Worm (Caenorhabditis elegans) whole organism, late embryonic: ENCODE results near the gene T21B10.4.

ENCODE experiments used
- C38D4.7 ChIP-seq: fragments of 200-800 bp; sonication (Bioruptor generic); optimal IDR thresholded peaks from 2 replicates; lab custom pipeline; 2018; ENCODE audit warnings: mild to moderate bottlenecking, missing genetic modification characterization, moderate library complexity, missing compliant biosample characterization
- F13H6.1 ChIP-seq: sonication (generic microtip); optimal IDR thresholded peaks from 2 replicates; lab custom pipeline; 2016; ENCODE audit warnings: missing genetic modification characterization, missing compliant biosample characterization
- K02D7.2 ChIP-seq: sonication (generic microtip); optimal IDR thresholded peaks from 2 replicates; lab custom pipeline; 2017; ENCODE audit warnings: mild to moderate bottlenecking, missing genetic modification characterization, missing compliant biosample characterization
- T23F11.4 ChIP-seq: fragments of 200-800 bp; sonication (Bioruptor generic); optimal IDR thresholded peaks from 2 replicates; lab custom pipeline; 2018; ENCODE audit warnings: mild to moderate bottlenecking, missing genetic modification characterization, missing compliant biosample characterization
- ceh-14 ChIP-seq: sonication (generic microtip); optimal IDR thresholded peaks from 2 replicates; lab custom pipeline; 2016; ENCODE audit warnings: missing genotype, missing genetic modification characterization, missing compliant biosample characterization
- ceh-18 ChIP-seq: sonication (generic microtip); optimal IDR thresholded peaks from 2 replicates; lab custom pipeline; 2016; ENCODE audit warnings: missing genetic modification characterization, missing compliant biosample characterization
- ceh-2 ChIP-seq: sonication (generic microtip); optimal IDR thresholded peaks from 2 replicates; lab custom pipeline; 2016; ENCODE audit warnings: missing genotype, missing genetic modification characterization, missing compliant biosample characterization
- ceh-22 ChIP-seq: sonication (generic microtip); optimal IDR thresholded peaks from 2 replicates; lab custom pipeline; 2017; ENCODE audit warnings: missing biosample characterization, missing genetic modification characterization
- ceh-24 ChIP-seq: sonication (generic microtip); optimal IDR thresholded peaks from 2 replicates; lab custom pipeline; 2016; ENCODE audit warnings: mild to moderate bottlenecking, missing genetic modification characterization, missing compliant biosample characterization
- ceh-31 ChIP-seq: sonication (generic microtip); optimal IDR thresholded peaks from 2 replicates; lab custom pipeline; 2016; ENCODE audit warnings: missing genetic modification characterization, missing compliant biosample characterization
- ceh-34 ChIP-seq: sonication (generic microtip); optimal IDR thresholded peaks from 2 replicates; lab custom pipeline; 2016; ENCODE audit warnings: mild to moderate bottlenecking, missing genetic modification characterization, missing compliant biosample characterization
- ceh-6 ChIP-seq: fragments of 200-800 bp; sonication (Bioruptor generic); optimal IDR thresholded peaks from 2 replicates; lab custom pipeline; 2018; ENCODE audit warnings: mild to moderate bottlenecking, missing genetic modification characterization, missing compliant biosample characterization
- ceh-9 ChIP-seq: sonication (generic microtip); optimal IDR thresholded peaks from 2 replicates; lab custom pipeline; 2016; ENCODE audit warnings: mild to moderate bottlenecking, missing genetic modification characterization, inconsistent platforms, missing compliant biosample characterization
- che-1 ChIP-seq: sonication (generic microtip); optimal IDR thresholded peaks from 2 replicates; lab custom pipeline; 2016; ENCODE audit warnings: mild to moderate bottlenecking, missing genetic modification characterization, missing compliant biosample characterization
- elt-2 ChIP-seq: sonication (generic microtip); optimal IDR thresholded peaks from 2 replicates; lab custom pipeline; 2016; ENCODE audit warnings: missing genetic modification reagents, missing genetic modification characterization, missing compliant biosample characterization
- eyg-1 ChIP-seq: sonication (generic microtip); optimal IDR thresholded peaks from 2 replicates; lab custom pipeline; 2016; ENCODE audit warnings: missing genotype, missing genetic modification characterization, missing compliant biosample characterization
- fkh-10 ChIP-seq: fragments of 150-350 bp; optimal IDR thresholded peaks from 2 replicates; lab custom pipeline; 2014; ENCODE audit warnings: missing biosample characterization, missing genetic modification reagents, missing genetic modification characterization
- gmeb-2 ChIP-seq: sonication (generic microtip); optimal IDR thresholded peaks from 2 replicates; lab custom pipeline; 2016; ENCODE audit warnings: missing genetic modification characterization, inconsistent platforms, missing compliant biosample characterization
- hlh-15 ChIP-seq: sonication (generic microtip); optimal IDR thresholded peaks from 2 replicates; lab custom pipeline; 2016; ENCODE audit warnings: missing genetic modification characterization, missing compliant biosample characterization
- hlh-30 ChIP-seq: sonication (generic microtip); optimal IDR thresholded peaks from 2 replicates; lab custom pipeline; 2017; ENCODE audit warnings: antibody characterized with exemption, missing genetic modification characterization, missing compliant biosample characterization; ENCODE audit not compliant: insufficient read depth
- madf-2 ChIP-seq: sonication (generic microtip); optimal IDR thresholded peaks from 2 replicates; lab custom pipeline; 2017; ENCODE audit warnings: missing genetic modification characterization, missing compliant biosample characterization
- mec-3 ChIP-seq: sonication (generic microtip); optimal IDR thresholded peaks from 2 replicates; lab custom pipeline; 2016; ENCODE audit warnings: borderline replicate concordance, missing genetic modification characterization, missing compliant biosample characterization
- nhr-232 ChIP-seq: sonication (generic microtip); optimal IDR thresholded peaks from 2 replicates; lab custom pipeline; 2016; ENCODE audit warnings: missing genetic modification characterization, missing compliant biosample characterization
- pha-2 ChIP-seq: sonication (generic microtip); optimal IDR thresholded peaks from 2 replicates; lab custom pipeline; 2017; ENCODE audit warnings: mild to moderate bottlenecking, missing genetic modification characterization, missing compliant biosample characterization
- pqm-1 ChIP-seq: sonication (generic microtip); optimal IDR thresholded peaks from 2 replicates; lab custom pipeline; 2016; ENCODE audit warnings: missing genetic modification characterization, missing compliant biosample characterization
- pros-1 ChIP-seq: fragments of 150-350 bp; optimal IDR thresholded peaks from 2 replicates; lab custom pipeline; 2014; ENCODE audit warnings: missing biosample characterization, missing genetic modification reagents, missing genetic modification characterization
- sdc-2 ChIP-seq: sonication (generic microtip); optimal IDR thresholded peaks from 2 replicates; lab custom pipeline; 2016; ENCODE audit warnings: missing genotype, missing genetic modification characterization, missing compliant biosample characterization
- sox-2 ChIP-seq: fragments of 200-800 bp; sonication (Bioruptor generic); IDR thresholded peaks from 2 replicates; pipeline ENCODE4 v1.3.6; 2022; ENCODE audit warnings: missing genetic modification reagents, missing genetic modification characterization, missing compliant biosample characterization
- unc-3 ChIP-seq, 2 experiments: fragments of 200-800 bp in 1 of 2; sonication (Bioruptor generic) in 1 of 2; sonication (generic microtip) in 1 of 2; conservative IDR thresholded peaks in 1 of 2; optimal IDR thresholded peaks in 1 of 2; 2 replicates each; pipeline versions ENCODE4 v1.3.6 to Lab custom; 2016 to 2022; ENCODE audit warnings: missing compliant biosample characterization in 2 of 2, missing genetic modification characterization in 2 of 2, missing genetic modification reagents in 1 of 2
- unc-42 ChIP-seq: sonication (generic microtip); optimal IDR thresholded peaks from 2 replicates; lab custom pipeline; 2016; ENCODE audit warnings: missing genotype, missing genetic modification characterization, missing compliant biosample characterization
- unc-55 ChIP-seq: sonication (generic microtip); optimal IDR thresholded peaks from 2 replicates; lab custom pipeline; 2017; ENCODE audit warnings: missing biosample characterization, missing genetic modification reagents, missing genetic modification characterization
- unc-86 ChIP-seq: sonication (generic microtip); optimal IDR thresholded peaks from 2 replicates; lab custom pipeline; 2016; ENCODE audit warnings: missing genetic modification characterization, missing compliant biosample characterization
- zip-5 ChIP-seq: sonication (generic microtip); optimal IDR thresholded peaks from 2 replicates; lab custom pipeline; 2016; ENCODE audit warnings: missing genetic modification characterization, missing compliant biosample characterization

T21B10.4 gene

DNA sequence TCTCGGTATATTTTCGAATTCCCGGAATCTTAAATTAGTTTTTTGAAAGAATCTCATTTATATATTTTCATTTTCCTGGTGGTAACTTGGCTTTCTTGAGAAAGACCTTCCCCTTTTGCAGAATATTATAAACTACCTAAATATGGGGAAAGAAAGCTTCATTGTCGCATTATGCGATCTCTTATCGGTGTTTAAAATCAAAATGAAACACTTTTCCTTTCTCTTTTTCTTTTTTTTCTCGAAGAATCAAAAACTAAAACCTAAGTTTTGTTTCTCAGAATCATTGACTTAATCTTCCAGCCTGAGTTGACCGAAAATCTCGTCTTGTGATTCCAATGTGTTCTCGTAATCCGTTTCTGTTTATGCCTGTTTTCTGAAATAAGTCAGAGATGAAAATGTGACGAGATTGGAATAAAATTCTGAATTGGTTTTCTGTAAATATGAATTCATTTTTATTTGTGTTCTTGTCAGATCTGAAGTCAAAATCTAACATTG lies 28.1 kb upstream of the T21B10.4 start:
- TF ChIP-seq fkh-10 (GFP tag; lab: Kevin White, UChicago) = no peak
- no peak for TF ChIP-seq T23F11.4 (GFP tag; lab: Kevin White, UChicago)

DNA sequence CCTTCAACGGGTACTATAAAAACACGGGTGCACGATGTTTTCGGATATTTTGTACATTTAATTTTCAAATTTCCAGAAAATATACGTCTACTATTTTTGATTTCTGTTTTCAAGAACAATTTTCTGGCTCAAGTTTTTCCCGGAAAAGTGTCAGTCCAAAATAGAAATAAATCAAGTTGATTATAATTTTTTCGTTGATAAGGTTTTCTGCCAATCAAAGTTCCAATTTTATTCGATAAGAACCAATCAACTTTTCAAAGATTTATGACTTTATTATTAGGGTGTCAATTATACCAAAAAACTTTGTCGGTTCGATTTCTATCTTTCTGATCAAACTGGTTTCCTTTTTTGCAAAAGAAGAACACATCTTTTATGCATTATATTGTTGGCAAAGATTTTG lies 26.0 kb upstream of the T21B10.4 start:
- TF ChIP-seq sox-2 (no peak), C38D4.7 (GFP tag; lab: Kevin White, UChicago) (no peak), unc-3 (GFP tag; conservative IDR thresholded peaks at IDR 0.05; lab: Robert Waterston, UW) (no peak), unc-3 (tag; optimal IDR thresholded peaks at IDR 0.05; lab: Kevin White, UChicago) (no peak), ceh-18 (no peak), elt-2 (no peak), ceh-34 (tag; lab: Kevin White, UChicago) (no peak), eyg-1 (tag; lab: Kevin White, UChicago) (no peak), ceh-31 (tag; lab: Kevin White, UChicago) (no peak), zip-5 (tag; lab: Kevin White, UChicago) (no peak), pqm-1 (tag; lab: Kevin White, UChicago) (no peak), mec-3 (tag; lab: Kevin White, UChicago) (no peak), unc-86 (no peak)

DNA sequence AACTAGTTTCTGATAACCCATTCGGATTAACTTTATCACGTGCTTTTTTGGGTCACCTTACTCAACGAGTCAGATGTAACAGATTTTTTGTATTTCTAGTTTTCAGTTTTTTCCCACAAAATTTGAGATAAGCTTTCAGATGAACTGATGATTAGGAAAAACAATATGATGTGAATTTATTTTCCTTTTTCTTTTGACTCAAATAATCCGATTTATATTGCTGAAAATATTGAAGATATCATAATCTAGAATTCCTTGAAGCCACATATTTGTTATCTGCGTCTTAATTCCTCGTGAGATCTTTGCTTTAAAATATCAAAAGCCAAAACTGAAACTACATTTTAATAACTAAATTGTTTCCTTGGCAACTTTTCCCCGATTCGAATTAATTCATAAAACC lies 24.0 kb upstream of the T21B10.4 start:
- TF ChIP-seq che-1 (no peak), hlh-30 (tag; lab: Kevin White, UChicago) (no peak), sdc-2 (tag; lab: Kevin White, UChicago) (no peak), F13H6.1 (tag; lab: Kevin White, UChicago) (no peak), nhr-232 (tag; lab: Kevin White, UChicago) (no peak), ceh-6 (GFP tag; lab: Kevin White, UChicago) (no peak), gmeb-2 (tag; lab: Kevin White, UChicago) (no peak), K02D7.2 (tag; lab: Kevin White, UChicago) (no peak), pqm-1 (tag; lab: Kevin White, UChicago) (no peak), ceh-14 (no peak), madf-2 (tag; lab: Kevin White, UChicago) (no peak), pha-2 (tag; lab: Kevin White, UChicago) (no peak), ceh-2 (no peak), unc-42 (tag; lab: Kevin White, UChicago) (no peak), ceh-9 (tag; lab: Kevin White, UChicago) (no peak), ceh-22 (tag; lab: Kevin White, UChicago) (no peak), eyg-1 (tag; lab: Kevin White, UChicago) (no peak), unc-55 (GFP tag; lab: Kevin White, UChicago) (no peak)

DNA sequence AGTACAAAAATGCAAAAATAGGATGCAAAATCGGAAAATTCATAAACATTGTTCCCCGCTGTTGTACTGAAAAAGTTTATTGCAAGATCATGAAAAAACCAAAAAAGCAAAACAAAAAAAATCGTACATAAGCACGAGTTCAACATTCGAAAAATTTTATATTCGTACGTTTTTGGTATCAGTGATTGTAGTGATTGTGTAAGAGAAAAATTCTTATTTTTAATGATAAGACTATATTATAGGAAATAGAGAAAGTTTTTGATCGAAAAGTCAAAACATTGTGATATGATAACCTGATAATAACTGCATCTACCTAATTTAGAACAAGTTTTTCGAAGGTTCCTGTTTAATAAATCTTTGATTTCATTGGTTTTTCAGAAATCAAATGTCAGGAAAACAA lies 23.4 kb upstream of the T21B10.4 start:
- TF ChIP-seq ceh-24 (tag; lab: Kevin White, UChicago) = no peak
- TF ChIP-seq pros-1 (tag; lab: Kevin White, UChicago) = no peak
- no peak for TF ChIP-seq elt-2
- TF ChIP-seq pha-2 (tag; lab: Kevin White, UChicago) = no peak
- TF ChIP-seq unc-3 (GFP tag; conservative IDR thresholded peaks at IDR 0.05; lab: Robert Waterston, UW) = no peak
- TF ChIP-seq unc-3 (tag; optimal IDR thresholded peaks at IDR 0.05; lab: Kevin White, UChicago) = no peak
- no peak for TF ChIP-seq T23F11.4 (GFP tag; lab: Kevin White, UChicago)
- TF ChIP-seq unc-42 (tag; lab: Kevin White, UChicago) = no peak
- TF ChIP-seq, all 69 proteins: peak for 0

DNA sequence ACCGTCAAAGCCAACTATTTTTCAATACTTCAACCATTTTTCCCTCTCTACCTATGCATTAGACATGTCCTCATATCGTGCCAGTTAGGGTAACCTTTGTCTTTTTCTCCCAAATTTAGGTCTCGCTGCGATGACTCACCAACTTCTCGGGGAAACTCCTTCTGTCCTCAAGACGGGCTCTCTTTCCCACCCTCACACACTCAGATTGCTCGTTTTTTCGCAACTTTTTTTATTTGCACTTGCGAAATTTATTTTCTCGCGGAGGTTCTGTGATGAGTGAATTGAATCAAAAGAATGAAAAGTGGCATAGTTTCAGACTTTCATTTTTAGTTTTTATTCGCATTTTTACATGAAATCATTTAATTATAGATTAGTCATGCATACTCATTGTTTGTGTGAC lies 20.4 kb upstream of the T21B10.4 start:
- no peak for TF ChIP-seq hlh-15
- no peak for TF ChIP-seq ceh-24 (tag; lab: Kevin White, UChicago)
